Worm (Caenorhabditis elegans): ENCODE measurements around the gene cln-3.3.

DNA sequence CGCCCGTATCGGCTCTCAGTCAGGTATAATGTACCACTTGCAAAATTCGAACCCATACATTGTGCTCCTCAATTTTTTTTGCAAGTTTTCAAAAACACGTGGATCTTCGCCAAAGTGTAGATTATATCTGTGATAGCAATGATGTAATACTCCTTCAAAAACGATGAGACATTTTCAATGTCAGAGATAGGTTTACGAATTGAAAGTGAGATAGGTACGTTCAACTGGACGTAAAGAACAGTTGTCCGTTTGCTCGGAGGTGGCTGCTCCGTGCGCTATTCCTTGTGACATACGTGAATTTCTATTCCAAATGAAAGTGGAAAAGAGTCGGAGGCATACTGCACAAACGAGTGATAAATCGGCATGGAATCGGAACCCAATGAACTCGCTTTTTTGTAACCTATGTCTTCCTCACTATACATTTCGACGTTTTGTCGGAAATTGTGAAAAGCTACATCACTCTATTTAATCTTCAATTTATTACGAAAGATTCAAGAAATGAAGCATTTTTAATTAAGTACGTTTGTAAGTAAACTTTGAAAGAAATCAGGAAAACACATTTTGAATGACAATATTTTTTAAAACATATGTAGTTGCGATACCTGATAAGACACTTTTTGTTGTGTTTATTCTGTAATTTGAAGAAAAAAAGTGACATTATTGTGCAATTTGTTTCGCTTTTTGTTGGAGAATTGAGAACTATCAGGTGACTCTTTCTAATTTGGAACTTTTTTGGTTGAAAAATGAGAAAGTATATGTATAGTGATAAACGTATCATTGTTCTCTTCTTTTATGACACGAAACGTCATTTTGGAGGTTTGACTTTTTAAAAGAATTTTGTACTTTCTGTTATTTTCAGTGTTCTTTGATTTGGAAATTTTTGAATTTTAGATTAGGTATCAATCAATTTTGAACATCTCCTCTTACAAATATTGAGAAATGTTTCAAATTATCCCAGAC, 28.1 kb upstream of the cln-3.3 start:
- TF ChIP-seq nhr-12 (tag; optimal IDR thresholded peaks at IDR 0.05) (no peak), skn-1 (tag; optimal IDR thresholded peaks at IDR 0.05) (no peak), aly-2 (tag; optimal IDR thresholded peaks at IDR 0.05) (no peak), elt-3 (tag; optimal IDR thresholded peaks at IDR 0.05) (no peak), ztf-11 (tag; optimal IDR thresholded peaks at IDR 0.05) (no peak), tbx-2 (tag; optimal IDR thresholded peaks at IDR 0.05) (no peak), nhr-25 (tag; optimal IDR thresholded peaks at IDR 0.05) (no peak), nhr-11 (tag; optimal IDR thresholded peaks at IDR 0.05) (no peak)

Data from whole organism, L3 larva.